Worm (Caenorhabditis elegans): ENCODE data around the gene C16C8.11.

ce11 chrII:3471603-3472002 is 18.1 kb downstream of the C16C8.11 start, which contains the start of gene Y49F6B.13:
- TF ChIP-seq snpc-4 (tag; optimal IDR thresholded peaks at IDR 0.05) (no peak), alr-1 (tag; optimal IDR thresholded peaks at IDR 0.05; ENCODE audit: borderline replicate concordance) (no peak), unc-62 (GFP tag; optimal IDR thresholded peaks at IDR 0.05) (no peak), ceh-82 (tag; optimal IDR thresholded peaks at IDR 0.05) (no peak), lir-3 (tag; optimal IDR thresholded peaks at IDR 0.05; ENCODE audit: poor library complexity) (no peak), lin-39 (tag; optimal IDR thresholded peaks at IDR 0.05) (no peak), ces-1 (GFP tag; optimal IDR thresholded peaks at IDR 0.05) (no peak), swsn-7 (tag; optimal IDR thresholded peaks at IDR 0.05) (no peak)

Data from whole organism, L1 larva.